Worm (Caenorhabditis elegans) whole organism, mixed stage, embryonic: Measurements from ENCODE around the gene cst-2.
"Not testable (repeated sequence)": the region's sequence is repeated elsewhere in the genome, so short reads cannot be mapped to it uniquely, and the experiment has no call there.

Experiments used
- bed-3 ChIP-seq: fragments of 200-800 bp; sonication (Bioruptor generic); optimal IDR thresholded peaks from 3 replicates; lab custom pipeline; 2018; ENCODE audit warnings: mild to moderate bottlenecking, missing genetic modification characterization, moderate library complexity, missing compliant biosample characterization
- ceh-39 ChIP-seq: fragments of 150-350 bp; optimal IDR thresholded peaks from 2 replicates; lab custom pipeline; 2014; ENCODE audit warnings: missing biosample characterization, missing genetic modification characterization
- ceh-43 ChIP-seq: fragments of 200-800 bp; sonication (Bioruptor generic); optimal IDR thresholded peaks from 2 replicates; lab custom pipeline; 2018; ENCODE audit warnings: mild to moderate bottlenecking, missing genetic modification characterization, moderate library complexity, missing compliant biosample characterization
- ceh-83 ChIP-seq: fragments of 200-800 bp; sonication (Bioruptor generic); optimal IDR thresholded peaks from 2 replicates; lab custom pipeline; 2018; ENCODE audit warnings: mild to moderate bottlenecking, missing genetic modification characterization, missing compliant biosample characterization
- cnd-1 ChIP-seq: fragments of 200-800 bp; sonication (Bioruptor generic); optimal IDR thresholded peaks from 2 replicates; lab custom pipeline; 2018; ENCODE audit warnings: mild to moderate bottlenecking, missing genetic modification characterization, missing compliant biosample characterization
- drap-1 ChIP-seq: fragments of 200-800 bp; sonication (Bioruptor generic); optimal IDR thresholded peaks from 3 replicates; lab custom pipeline; 2018; ENCODE audit warnings: mild to moderate bottlenecking, missing genetic modification characterization, missing compliant biosample characterization
- elt-1 ChIP-seq: sonication (generic microtip); optimal IDR thresholded peaks from 2 replicates; lab custom pipeline; 2017; ENCODE audit warnings: missing genetic modification characterization, mild to moderate bottlenecking, missing compliant biosample characterization, antibody characterized with exemption, moderate library complexity, borderline replicate concordance; ENCODE audit not compliant: insufficient read depth
- elt-3 ChIP-seq: fragments of 150-350 bp; optimal IDR thresholded peaks from 2 replicates; lab custom pipeline; 2014; ENCODE audit warnings: missing biosample characterization, missing genetic modification characterization
- flh-1 ChIP-seq: fragments of 200-800 bp; sonication (Bioruptor generic); optimal IDR thresholded peaks from 2 replicates; lab custom pipeline; 2018; ENCODE audit warnings: mild to moderate bottlenecking, missing genetic modification characterization, moderate library complexity, missing compliant biosample characterization
- ham-2 ChIP-seq: fragments of 200-800 bp; sonication (Bioruptor generic); optimal IDR thresholded peaks from 2 replicates; lab custom pipeline; 2018; ENCODE audit warnings: mild to moderate bottlenecking, missing genetic modification characterization, missing compliant biosample characterization
- hlh-1 ChIP-seq: fragments of 150-350 bp; optimal IDR thresholded peaks from 2 replicates; lab custom pipeline; 2014; ENCODE audit warnings: missing biosample characterization, missing genetic modification reagents, missing genetic modification characterization
- lin-13 ChIP-seq: fragments of 150-350 bp; optimal IDR thresholded peaks from 2 replicates; lab custom pipeline; 2014; ENCODE audit warnings: missing biosample characterization, missing genetic modification characterization
- lin-32 ChIP-seq: fragments of 200-800 bp; sonication (Bioruptor generic); optimal IDR thresholded peaks from 2 replicates; lab custom pipeline; 2018; ENCODE audit warnings: mild to moderate bottlenecking, missing genetic modification characterization, missing compliant biosample characterization
- lsy-2 ChIP-seq: fragments of 150-350 bp; optimal IDR thresholded peaks from 2 replicates; lab custom pipeline; 2014; ENCODE audit warnings: missing biosample characterization, missing genetic modification characterization
- mab-5 ChIP-seq: fragments of 150-350 bp; optimal IDR thresholded peaks from 2 replicates; lab custom pipeline; 2014; ENCODE audit warnings: missing biosample characterization, missing genetic modification characterization
- mep-1 ChIP-seq: fragments of 150-350 bp; optimal IDR thresholded peaks from 2 replicates; lab custom pipeline; 2017; ENCODE audit warnings: missing biosample characterization, missing genetic modification reagents, missing genetic modification characterization, inconsistent platforms
- nhr-12 ChIP-seq: fragments of 150-350 bp; optimal IDR thresholded peaks from 2 replicates; lab custom pipeline; 2014; ENCODE audit warnings: missing biosample characterization, missing genetic modification characterization
- nhr-2 ChIP-seq: fragments of 150-350 bp; optimal IDR thresholded peaks from 2 replicates; lab custom pipeline; 2014; ENCODE audit warnings: missing biosample characterization, missing genetic modification characterization
- nhr-237 ChIP-seq: fragments of 150-350 bp; optimal IDR thresholded peaks from 2 replicates; lab custom pipeline; 2014; ENCODE audit warnings: missing biosample characterization, missing genetic modification characterization
- nhr-28 ChIP-seq: fragments of 150-350 bp; optimal IDR thresholded peaks from 2 replicates; lab custom pipeline; 2014; ENCODE audit warnings: missing biosample characterization, missing genetic modification characterization
- nhr-76 ChIP-seq: sonication (generic microtip); optimal IDR thresholded peaks from 2 replicates; lab custom pipeline; 2017; ENCODE audit warnings: missing biosample characterization, missing genetic modification characterization
- pha-4 ChIP-seq: fragments of 150-350 bp; optimal IDR thresholded peaks from 2 replicates; lab custom pipeline; 2018; ENCODE audit warnings: missing biosample characterization, missing genetic modification reagents, missing genetic modification characterization
- sem-2 ChIP-seq: fragments of 200-800 bp; sonication (Bioruptor generic); optimal IDR thresholded peaks from 2 replicates; lab custom pipeline; 2018; ENCODE audit warnings: mild to moderate bottlenecking, missing genetic modification characterization, missing compliant biosample characterization
- snpc-4 ChIP-seq: fragments of 150-350 bp; optimal IDR thresholded peaks from 2 replicates; lab custom pipeline; 2014; ENCODE audit warnings: missing biosample characterization, missing genetic modification characterization
- tbx-8 ChIP-seq: fragments of 200-800 bp; sonication (Bioruptor generic); optimal IDR thresholded peaks from 2 replicates; lab custom pipeline; 2018; ENCODE audit warnings: mild to moderate bottlenecking, missing genetic modification characterization, moderate library complexity, missing compliant biosample characterization
- ztf-11 ChIP-seq: fragments of 150-350 bp; optimal IDR thresholded peaks from 2 replicates; lab custom pipeline; 2014; ENCODE audit warnings: missing biosample characterization, missing genetic modification characterization

cst-2 gene

DNA sequence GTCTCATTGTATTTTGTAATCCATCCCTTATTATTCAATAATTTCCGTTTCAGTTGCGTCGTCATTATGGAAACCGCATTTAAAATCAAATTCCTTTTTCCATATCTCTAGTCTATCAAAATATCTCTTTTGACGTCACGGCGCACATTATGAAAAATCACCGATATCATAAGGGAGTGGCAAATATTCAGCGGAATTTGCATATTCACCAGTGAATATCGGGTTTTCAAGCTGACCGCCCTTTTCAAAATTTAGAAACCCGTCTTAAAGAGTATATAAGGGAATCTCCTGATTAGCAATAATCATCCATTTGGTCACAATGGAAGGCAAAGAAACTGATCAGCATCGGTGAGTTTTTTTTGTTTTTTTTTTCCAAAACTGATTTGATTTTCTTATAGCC, 17.5 kb upstream of the cst-2 start, which contains the start of gene col-165:
TSS of gene col-165 (plus strand) at position 301 of the 400 bp plus-strand sequence.
- TF ChIP-seq ceh-83 (GFP tag; lab: Kevin White, UChicago): no peak
- no peak for TF ChIP-seq nhr-2
- no peak for TF ChIP-seq mab-5
- no peak for TF ChIP-seq flh-1
- no peak for TF ChIP-seq snpc-4 (tag; lab: Kevin White, UChicago)
- TF ChIP-seq ham-2 (GFP tag; lab: Kevin White, UChicago): no peak
- no peak for TF ChIP-seq pha-4 (tag; lab: Kevin White, UChicago)
- TF ChIP-seq lin-32 (GFP tag; lab: Kevin White, UChicago): no peak

DNA sequence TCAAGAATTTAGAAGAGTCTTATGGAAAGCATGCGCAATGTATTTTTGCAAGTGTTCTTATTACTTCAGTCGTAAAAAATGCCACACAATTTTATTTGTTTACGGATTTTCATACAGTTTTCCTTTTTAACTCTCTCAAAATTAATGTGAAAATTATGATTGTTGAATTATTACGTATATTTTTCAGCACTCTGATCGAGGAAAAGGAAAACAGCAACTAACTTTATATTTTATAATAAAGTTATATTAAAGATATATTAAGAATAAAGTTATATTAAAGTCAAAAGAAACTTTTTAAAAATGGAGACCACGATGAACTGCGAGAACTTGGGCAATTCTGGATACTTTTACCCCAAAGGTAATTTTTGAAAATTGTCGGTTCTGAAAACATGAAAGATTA, 14.3 kb upstream of the cst-2 start, which contains the start of gene F14H12.2:
TSS of gene F14H12.2 (plus strand) at position 301 of the 400 bp plus-strand sequence.
- no peak for TF ChIP-seq elt-3 (tag; lab: Kevin White, UChicago)
- no peak for TF ChIP-seq ham-2 (GFP tag; lab: Kevin White, UChicago)
- TF ChIP-seq ceh-43: no peak

ce11 chrX:4343915-4344314, 8.1 kb upstream of the cst-2 start, which contains the start of gene F14H12.3:
F14H12.3 (plus strand) TSS chrX:4344215.
- TF ChIP-seq ceh-43 (no peak), lin-13 (no peak), ceh-39 (tag; lab: Kevin White, UChicago) (no peak), nhr-76 (tag; lab: Kevin White, UChicago) (no peak)

- no peak for TF ChIP-seq mab-5
- TF ChIP-seq nhr-237 (tag; lab: Kevin White, UChicago): no peak
- no peak for TF ChIP-seq ceh-83 (GFP tag; lab: Kevin White, UChicago)
- TF ChIP-seq sem-2 (GFP tag; lab: Kevin White, UChicago): no peak
- no peak for TF ChIP-seq nhr-12 (tag; lab: Kevin White, UChicago)
- no peak for TF ChIP-seq hlh-1 (tag; lab: Kevin White, UChicago)
- no peak for TF ChIP-seq lsy-2 (tag; lab: Kevin White, UChicago)
- TF ChIP-seq mep-1 (tag; lab: Kevin White, UChicago): no peak
- TF ChIP-seq ztf-11 (tag; lab: Kevin White, UChicago): no peak
- TF ChIP-seq cnd-1 (tag; lab: Kevin White, UChicago): no peak
- no peak for TF ChIP-seq drap-1 (GFP tag; lab: Kevin White, UChicago)
These were observed 6.9 kb upstream of the cst-2 start for ce11 chrX:4342730-4343129.

DNA sequence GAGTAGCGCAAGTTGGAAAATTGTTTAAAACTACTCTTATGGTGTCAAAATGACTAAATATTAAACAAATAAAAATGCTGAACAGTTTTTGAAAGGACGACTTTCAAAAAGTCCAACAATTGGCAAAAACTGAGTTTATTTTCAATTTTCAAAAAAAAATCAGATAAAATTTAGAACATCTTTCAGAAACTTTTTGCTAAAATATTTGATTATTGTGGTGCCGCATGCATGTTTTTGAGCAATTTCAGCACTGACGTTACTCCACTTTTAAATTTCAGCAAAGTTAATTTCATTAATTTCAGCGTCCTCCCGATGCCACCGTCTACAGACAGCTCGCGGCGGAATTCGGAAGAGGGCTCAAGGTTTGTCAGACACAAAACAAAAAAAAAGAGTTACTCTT, 3.5 kb upstream of the cst-2 start, which contains the start of gene cst-1:
TSS of gene cst-1 (plus strand) at position 301 of the 400 bp plus-strand sequence.
- not testable (repeated sequence) for TF ChIP-seq nhr-28 (tag; lab: Kevin White, UChicago); bed-3 (GFP tag; lab: Kevin White, UChicago); hlh-1 (tag; lab: Kevin White, UChicago)

ce11 chrX:4332305-4332704, 3.5 kb downstream of the cst-2 start, which contains the start of gene C24A8.6:
C24A8.6 (minus strand) TSS chrX:4332405.
- TF ChIP-seq nhr-237, nhr-28, elt-1 (tag; lab: Kevin White, UChicago): not testable (repeated sequence)
- TF ChIP-seq, all 35 proteins: peak for 0; not testable (repeated sequence) for 35

DNA sequence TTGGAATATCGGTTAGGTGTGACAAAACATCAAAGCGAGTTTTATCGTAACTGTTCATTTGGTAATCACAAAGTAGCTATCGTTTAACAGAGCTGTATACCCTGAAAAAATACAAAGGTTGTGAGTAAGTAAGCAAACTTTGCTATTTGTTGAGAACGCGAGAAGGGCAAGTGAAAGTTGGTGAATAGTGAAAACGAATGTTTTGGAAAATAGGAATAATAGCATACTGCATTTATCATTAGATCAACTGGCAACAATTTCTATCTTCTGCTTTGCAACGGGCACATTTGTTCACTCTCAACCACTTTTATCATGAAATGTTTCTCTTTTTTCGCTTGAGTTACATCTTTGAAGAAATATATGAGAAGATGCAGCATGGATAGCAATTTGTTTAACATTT, 7.0 kb downstream of the cst-2 start, which contains the start of gene C24A8.5:
TSS of gene C24A8.5 (minus strand) at position 101 of the 400 bp plus-strand sequence.
- TF ChIP-seq nhr-2: no peak
- no peak for TF ChIP-seq pha-4 (tag; lab: Kevin White, UChicago)
- no peak for TF ChIP-seq ztf-11 (tag; lab: Kevin White, UChicago)
- no peak for TF ChIP-seq hlh-1 (tag; lab: Kevin White, UChicago)
- no peak for TF ChIP-seq lin-13
- TF ChIP-seq tbx-8 (GFP tag; lab: Kevin White, UChicago): no peak
